Worm (Caenorhabditis elegans) whole organism, L1 larva: Measurements from ENCODE around the gene H42K12.3.

ENCODE experiments used
- C04F5.9 ChIP-seq: sonication (generic microtip); optimal IDR thresholded peaks from 2 replicates; lab custom pipeline; 2016; ENCODE audit warnings: missing genetic modification characterization, missing compliant biosample characterization
- C34B4.2 ChIP-seq: sonication (generic microtip); optimal IDR thresholded peaks from 2 replicates; lab custom pipeline; 2017; ENCODE audit warnings: mild to moderate bottlenecking, missing genetic modification characterization, missing compliant biosample characterization
- F16B12.6 ChIP-seq: fragments of 150-350 bp; optimal IDR thresholded peaks from 2 replicates; lab custom pipeline; 2014; ENCODE audit warnings: missing biosample characterization, missing genetic modification characterization
- Y116A8C.19 ChIP-seq: sonication (generic microtip); optimal IDR thresholded peaks from 2 replicates; lab custom pipeline; 2016; ENCODE audit warnings: missing compliant biosample characterization, missing genetic modification characterization, borderline replicate concordance
- blmp-1 ChIP-seq: fragments of 150-350 bp; optimal IDR thresholded peaks from 2 replicates; lab custom pipeline; 2014; ENCODE audit warnings: missing biosample characterization, missing genetic modification characterization
- ceh-63 ChIP-seq: fragments of 200-800 bp; sonication (Bioruptor generic); optimal IDR thresholded peaks from 2 replicates; lab custom pipeline; 2018; ENCODE audit warnings: mild to moderate bottlenecking, missing genetic modification characterization, missing compliant biosample characterization
- ceh-82 ChIP-seq, 3 experiments: fragments of 150-350 bp in 1 of 3; sonication (generic microtip) in 2 of 3; optimal IDR thresholded peaks; 2 replicates each; lab custom pipeline; 2014 to 2017; ENCODE audit warnings: missing biosample characterization in 3 of 3, missing genetic modification characterization in 3 of 3
- ceh-88 ChIP-seq: fragments of 200-800 bp; sonication (Bioruptor generic); IDR thresholded peaks from 2 replicates; pipeline ENCODE4 v1.3.6; 2022; ENCODE audit warnings: missing genetic modification characterization, missing compliant biosample characterization
- ces-1 ChIP-seq: fragments of 150-350 bp; optimal IDR thresholded peaks from 2 replicates; lab custom pipeline; 2014; ENCODE audit warnings: missing biosample characterization, missing genetic modification reagents, missing genetic modification characterization
- dpl-1 ChIP-seq, 3 experiments: fragments of 150-350 bp in 2 of 3; sonication (generic microtip) in 1 of 3; optimal IDR thresholded peaks; 2 replicates each; lab custom pipeline; 2014 to 2017; ENCODE audit warnings: missing biosample characterization in 3 of 3, missing genetic modification characterization in 3 of 3, missing genetic modification reagents in 3 of 3
- efl-3 ChIP-seq: fragments of 200-800 bp; sonication (Bioruptor generic); optimal IDR thresholded peaks from 2 replicates; lab custom pipeline; 2018; ENCODE audit warnings: mild to moderate bottlenecking, missing genetic modification characterization, missing compliant biosample characterization
- elt-2 ChIP-seq: sonication (generic microtip); optimal IDR thresholded peaks from 2 replicates; lab custom pipeline; 2016; ENCODE audit warnings: missing genetic modification characterization, mild to moderate bottlenecking, inconsistent platforms, missing compliant biosample characterization, missing genetic modification reagents
- ets-5 ChIP-seq: fragments of 200-800 bp; sonication (Bioruptor generic); IDR thresholded peaks from 2 replicates; pipeline ENCODE4 v1.3.6; 2022; ENCODE audit warnings: missing genetic modification characterization, missing compliant biosample characterization
- fos-1 ChIP-seq: fragments of 150-350 bp; optimal IDR thresholded peaks from 2 replicates; lab custom pipeline; 2014; ENCODE audit warnings: missing biosample characterization, missing genetic modification characterization
- grh-1 ChIP-seq: fragments of 200-800 bp; sonication (Bioruptor generic); IDR thresholded peaks from 2 replicates; pipeline ENCODE4 v1.3.6; 2022; ENCODE audit warnings: missing genetic modification reagents, missing genetic modification characterization, missing compliant biosample characterization
- hpl-2 ChIP-seq: fragments of 150-350 bp; optimal IDR thresholded peaks from 2 replicates; lab custom pipeline; 2014; ENCODE audit warnings: missing biosample characterization, missing genetic modification reagents, missing genetic modification characterization
- isw-1 ChIP-seq: fragments of 200-800 bp; sonication (Bioruptor generic); IDR thresholded peaks from 2 replicates; pipeline ENCODE4 v1.3.6; 2022; ENCODE audit warnings: missing genetic modification characterization, missing compliant biosample characterization
- lin-14 ChIP-seq: fragments of 200-800 bp; sonication (Bioruptor generic); optimal IDR thresholded peaks from 2 replicates; lab custom pipeline; 2018; ENCODE audit warnings: mild to moderate bottlenecking, missing genetic modification characterization, moderate library complexity, missing compliant biosample characterization
- lin-15B ChIP-seq: fragments of 150-350 bp; sonication (generic microtip); optimal IDR thresholded peaks from 3 replicates; lab custom pipeline; 2014; ENCODE audit warnings: missing biosample characterization, missing genetic modification characterization
- lin-35 ChIP-seq, 2 experiments: fragments of 150-350 bp; optimal IDR thresholded peaks; 2 replicates each; lab custom pipeline; 2014; ENCODE audit warnings: missing biosample characterization in 2 of 2, missing genetic modification characterization in 2 of 2, missing genetic modification reagents in 2 of 2
- mef-2 ChIP-seq: fragments of 150-350 bp; optimal IDR thresholded peaks from 2 replicates; lab custom pipeline; 2014; ENCODE audit warnings: missing biosample characterization, missing genetic modification characterization
- mep-1 ChIP-seq: fragments of 150-350 bp; optimal IDR thresholded peaks from 2 replicates; lab custom pipeline; 2014; ENCODE audit warnings: missing biosample characterization, missing genetic modification characterization
- nhr-11 ChIP-seq: fragments of 150-350 bp; optimal IDR thresholded peaks from 2 replicates; lab custom pipeline; 2014; ENCODE audit warnings: missing biosample characterization, missing genetic modification characterization
- nhr-12 ChIP-seq: sonication (generic microtip); optimal IDR thresholded peaks from 2 replicates; lab custom pipeline; 2017; ENCODE audit warnings: missing biosample characterization, missing genetic modification characterization
- nhr-19 ChIP-seq: fragments of 200-800 bp; sonication (Bioruptor generic); conservative IDR thresholded peaks from 2 replicates; pipeline ENCODE4 v1.3.6; 2022; ENCODE audit warnings: missing genetic modification characterization, missing compliant biosample characterization
- nhr-237 ChIP-seq: fragments of 150-350 bp; optimal IDR thresholded peaks from 2 replicates; lab custom pipeline; 2014; ENCODE audit warnings: missing biosample characterization, missing genetic modification characterization
- nhr-28 ChIP-seq: fragments of 150-350 bp; optimal IDR thresholded peaks from 2 replicates; lab custom pipeline; 2014; ENCODE audit warnings: missing biosample characterization, missing genetic modification characterization
- nhr-71 ChIP-seq: sonication (generic microtip); optimal IDR thresholded peaks from 2 replicates; lab custom pipeline; 2016; ENCODE audit warnings: mild to moderate bottlenecking, missing genetic modification characterization, moderate library complexity, missing compliant biosample characterization
- nhr-76 ChIP-seq: sonication (generic microtip); optimal IDR thresholded peaks from 2 replicates; lab custom pipeline; 2017; ENCODE audit warnings: missing biosample characterization, missing genetic modification characterization
- nhr-84 ChIP-seq: sonication (generic microtip); optimal IDR thresholded peaks from 2 replicates; lab custom pipeline; 2017; ENCODE audit warnings: missing biosample characterization, missing genetic modification characterization
- nhr-85 ChIP-seq: sonication (generic microtip); peaks from one replicate; lab custom pipeline; 2016; ENCODE audit warnings: missing genetic modification characterization, inconsistent platforms, missing compliant biosample characterization
- pag-3 ChIP-seq: sonication (generic microtip); optimal IDR thresholded peaks from 2 replicates; lab custom pipeline; 2017; ENCODE audit warnings: missing genetic modification characterization, mild to moderate bottlenecking, missing compliant biosample characterization, antibody characterized with exemption, borderline replicate concordance; ENCODE audit not compliant: insufficient read depth
- pqm-1 ChIP-seq: sonication (generic microtip); optimal IDR thresholded peaks from 3 replicates; lab custom pipeline; 2017; ENCODE audit warnings: missing biosample characterization, missing genetic modification characterization
- skn-1 ChIP-seq: fragments of 150-350 bp; optimal IDR thresholded peaks from 2 replicates; lab custom pipeline; 2014; ENCODE audit warnings: missing biosample characterization, missing genetic modification characterization
- snu-23 ChIP-seq: sonication (generic microtip); optimal IDR thresholded peaks from 2 replicates; lab custom pipeline; 2016; ENCODE audit warnings: missing genetic modification characterization, missing compliant biosample characterization
- sox-4 ChIP-seq: sonication (generic microtip); optimal IDR thresholded peaks from 2 replicates; lab custom pipeline; 2016; ENCODE audit warnings: missing genetic modification characterization, missing compliant biosample characterization
- swsn-7 ChIP-seq: sonication (generic microtip); optimal IDR thresholded peaks from 2 replicates; lab custom pipeline; 2016; ENCODE audit warnings: missing genetic modification characterization, missing compliant biosample characterization
- tlp-1 ChIP-seq: fragments of 150-350 bp; optimal IDR thresholded peaks from 2 replicates; lab custom pipeline; 2014; ENCODE audit warnings: missing biosample characterization, missing genetic modification characterization
- unc-130 ChIP-seq: fragments of 150-350 bp; optimal IDR thresholded peaks from 2 replicates; lab custom pipeline; 2017; ENCODE audit warnings: missing biosample characterization, missing genetic modification characterization, inconsistent platforms
- unc-30 ChIP-seq: sonication (generic microtip); optimal IDR thresholded peaks from 2 replicates; lab custom pipeline; 2017; ENCODE audit warnings: missing biosample characterization, missing genetic modification characterization
- unc-62 ChIP-seq: fragments of 150-350 bp; optimal IDR thresholded peaks from 2 replicates; lab custom pipeline; 2014; ENCODE audit warnings: missing biosample characterization, missing genetic modification reagents, missing genetic modification characterization
- unc-86 ChIP-seq: sonication (generic microtip); optimal IDR thresholded peaks from 2 replicates; lab custom pipeline; 2016; ENCODE audit warnings: missing genetic modification characterization, missing compliant biosample characterization
- unc-98 ChIP-seq: fragments of 200-800 bp; sonication (Bioruptor generic); IDR thresholded peaks from 2 replicates; pipeline ENCODE4 v1.3.6; 2022; ENCODE audit warnings: missing genetic modification characterization, missing compliant biosample characterization
- xbp-1 ChIP-seq: sonication (generic microtip); optimal IDR thresholded peaks from 2 replicates; lab custom pipeline; 2016; ENCODE audit warnings: missing genetic modification characterization, missing compliant biosample characterization
- zag-1 ChIP-seq: fragments of 150-350 bp; optimal IDR thresholded peaks from 2 replicates; lab custom pipeline; 2014; ENCODE audit warnings: missing biosample characterization, missing genetic modification characterization
- ztf-11 ChIP-seq, 2 experiments: sonication (generic microtip); optimal IDR thresholded peaks; 2 replicates each; lab custom pipeline; 2016 to 2017; ENCODE audit warnings: missing genetic modification characterization in 2 of 2, missing biosample characterization in 1 of 2, missing compliant biosample characterization in 1 of 2
- ztf-4 ChIP-seq: fragments of 150-350 bp; optimal IDR thresholded peaks from 2 replicates; lab custom pipeline; 2014; ENCODE audit warnings: missing biosample characterization, missing genetic modification characterization

Gene H42K12.3

DNA sequence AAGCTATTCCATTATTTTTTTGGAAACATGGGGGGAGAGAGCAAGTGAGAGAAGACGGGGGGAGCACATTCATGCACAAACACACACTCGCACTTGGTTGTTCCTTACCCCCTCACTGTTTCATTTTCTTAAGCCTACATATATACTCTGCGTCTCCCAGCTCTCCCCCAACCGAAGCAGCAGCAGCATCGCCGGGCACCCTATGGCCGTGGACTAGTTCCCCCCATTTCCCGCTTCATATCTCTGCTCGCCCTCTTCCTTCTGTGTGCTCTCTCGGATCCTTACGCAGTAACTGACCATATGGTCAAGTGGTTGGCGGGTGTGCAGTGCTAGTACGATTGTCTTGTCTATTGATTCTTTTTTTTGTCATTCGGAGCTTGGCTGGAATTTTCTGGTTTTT is 8.9 kb upstream of the H42K12.3 start (continued):
- no peak for TF ChIP-seq nhr-237 (tag; lab: Kevin White, UChicago)
- no peak for TF ChIP-seq efl-3 (GFP tag; lab: Kevin White, UChicago)
- TF ChIP-seq lin-14 (GFP tag; lab: Kevin White, UChicago) = peak; percentile 96
- TF ChIP-seq dpl-1 (GFP tag; optimal IDR thresholded peaks at IDR 0.05; lab: Kevin White, UChicago) = peak; percentile 40 to 64 (median 52)
- peak; percentile 76 for TF ChIP-seq snu-23 (GFP tag; lab: Kevin White, UChicago)
- peak; percentile 84 for TF ChIP-seq nhr-71 (tag; lab: Kevin White, UChicago)
- TF ChIP-seq nhr-12 = no peak
- no peak for TF ChIP-seq unc-30 (tag; lab: Kevin White, UChicago)
- TF ChIP-seq mef-2 (tag; lab: Kevin White, UChicago) = no peak
- no peak for TF ChIP-seq nhr-84 (tag; lab: Kevin White, UChicago)
- no peak for TF ChIP-seq nhr-85 (tag; lab: Kevin White, UChicago)
- peak; percentile 3 for TF ChIP-seq lin-15B (tag; lab: Kevin White, UChicago)
- no peak for TF ChIP-seq nhr-76
- TF ChIP-seq ztf-11 (tag; optimal IDR thresholded peaks at IDR 0.05; lab: Kevin White, UChicago) = peak in 1 of 2 experiments; percentile 68
- TF ChIP-seq ceh-88 (GFP tag; lab: Robert Waterston, UW) = no peak
- TF ChIP-seq ceh-82 (tag; optimal IDR thresholded peaks at IDR 0.05; lab: Kevin White, UChicago) = peak; percentile 55 to 90 (median 72)
- TF ChIP-seq grh-1 (GFP tag; lab: Robert Waterston, UW) = no peak
- peak; percentile 61 to 69 for TF ChIP-seq lin-35 (GFP tag; optimal IDR thresholded peaks at IDR 0.05; lab: Kevin White, UChicago)
- peak; percentile 24 for TF ChIP-seq C04F5.9 (tag; lab: Kevin White, UChicago)
- TF ChIP-seq nhr-19 (GFP tag; lab: Robert Waterston, UW) = peak; percentile 59
- TF ChIP-seq sox-4 (tag; lab: Kevin White, UChicago) = no peak
- TF ChIP-seq F16B12.6 (tag; lab: Kevin White, UChicago) = no peak
- no peak for TF ChIP-seq nhr-28 (tag; lab: Kevin White, UChicago)
- peak; percentile 74 for TF ChIP-seq fos-1 (tag; lab: Kevin White, UChicago)
- TF ChIP-seq unc-98 = no peak; the same call in 1 of the 2 replicates
- no peak for TF ChIP-seq pqm-1 (tag; lab: Kevin White, UChicago)
- peak; percentile 56 for TF ChIP-seq isw-1 (GFP tag; lab: Robert Waterston, UW)
- peak; percentile 70 for TF ChIP-seq unc-86 (tag; lab: Kevin White, UChicago)
- TF ChIP-seq unc-62 (GFP tag; lab: Kevin White, UChicago) = no peak
- TF ChIP-seq ceh-63 (GFP tag; lab: Kevin White, UChicago) = no peak
- TF ChIP-seq ets-5 (GFP tag; lab: Robert Waterston, UW) = 0 out of 2 replicates have a peak, but pooled peaks have one; percentile 53
- TF ChIP-seq unc-130 (tag; lab: Kevin White, UChicago) = no peak
- TF ChIP-seq, all 84 proteins: peak for 46

DNA sequence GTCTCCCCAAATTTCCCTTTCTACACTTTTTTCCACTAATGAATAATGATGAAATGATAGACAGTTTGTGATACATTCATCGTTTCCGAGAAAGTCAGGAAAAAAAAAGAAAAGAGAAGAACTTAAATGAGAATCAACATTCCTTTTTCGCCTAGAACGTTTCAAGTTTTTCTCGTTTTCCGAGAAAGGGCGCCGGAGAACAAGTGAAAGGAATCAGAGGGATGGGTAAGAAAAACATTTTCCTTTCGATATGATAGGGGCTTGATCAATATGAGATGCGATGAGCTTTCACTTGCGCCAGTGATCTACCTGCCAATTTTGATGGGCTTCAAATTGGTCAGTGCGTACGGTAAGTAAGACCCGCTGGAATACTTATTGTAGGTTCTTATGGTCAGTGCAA is 1.7 kb upstream of the H42K12.3 start:
- TF ChIP-seq nhr-237 (tag; lab: Kevin White, UChicago) (no peak), blmp-1 (tag; lab: Kevin White, UChicago) (peak; percentile 98)

DNA sequence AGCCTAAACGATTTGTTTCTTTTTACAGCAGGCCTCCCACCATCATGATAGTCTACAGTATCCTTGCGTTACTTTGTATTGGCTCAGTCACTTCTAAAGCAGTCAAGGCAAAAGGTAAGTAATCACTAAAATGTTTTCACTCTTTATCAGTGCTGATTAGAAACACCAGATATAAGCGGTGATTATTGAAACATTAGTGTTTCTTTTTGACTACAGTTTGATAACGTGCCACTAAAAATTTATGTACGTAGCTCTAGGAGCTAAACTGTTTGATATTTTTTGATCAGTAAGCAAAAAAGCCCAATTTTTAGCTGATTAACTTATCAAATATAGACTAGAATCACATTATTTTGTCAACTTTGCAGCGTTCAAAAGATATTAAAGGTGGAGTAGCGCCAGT is 386 bp downstream of the H42K12.3 start:
- TF ChIP-seq elt-2 (peak; percentile 36), swsn-7 (tag; lab: Kevin White, UChicago) (no peak)

DNA sequence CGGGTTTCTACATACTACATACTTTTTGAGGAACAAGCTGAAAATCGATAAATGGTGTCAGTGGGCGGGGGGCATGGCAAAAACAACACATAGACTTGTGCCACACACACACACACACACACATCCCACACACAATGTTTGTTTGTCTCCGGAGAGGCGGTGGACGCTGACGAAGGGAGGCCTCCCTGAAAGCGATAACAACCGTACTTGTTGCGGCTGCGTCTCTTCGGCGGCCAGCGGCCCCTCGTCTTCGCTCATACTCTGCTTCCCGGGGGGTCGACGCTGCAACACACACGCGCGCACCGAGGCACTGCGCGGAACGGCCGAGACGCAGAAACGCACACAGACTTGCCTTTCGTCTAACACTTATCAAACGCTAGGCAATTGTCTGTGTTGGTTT is 8.5 kb downstream of the H42K12.3 start:
- TF ChIP-seq nhr-84 (tag; lab: Kevin White, UChicago) = no peak
- TF ChIP-seq lin-14 (GFP tag; lab: Kevin White, UChicago) = peak; percentile 92
- TF ChIP-seq nhr-85 (tag; lab: Kevin White, UChicago) = peak; percentile 79
- TF ChIP-seq tlp-1 (tag; lab: Kevin White, UChicago) = no peak
- TF ChIP-seq unc-98 = no peak
- TF ChIP-seq lin-15B (tag; lab: Kevin White, UChicago) = no peak
- peak; percentile 22 for TF ChIP-seq xbp-1
- TF ChIP-seq fos-1 (tag; lab: Kevin White, UChicago) = no peak
- no peak for TF ChIP-seq pag-3
- peak; percentile 3 for TF ChIP-seq hpl-2 (GFP tag; lab: Kevin White, UChicago)
- TF ChIP-seq ceh-82 (tag; optimal IDR thresholded peaks at IDR 0.05; lab: Kevin White, UChicago) = peak; percentile 9 to 74 (median 59)
- TF ChIP-seq pqm-1 (tag; lab: Kevin White, UChicago) = no peak
- TF ChIP-seq Y116A8C.19 (tag; lab: Kevin White, UChicago) = no peak
- TF ChIP-seq ces-1 (GFP tag; lab: Kevin White, UChicago) = no peak
- TF ChIP-seq skn-1 = peak; percentile 78
- no peak for TF ChIP-seq nhr-11
- TF ChIP-seq isw-1 (GFP tag; lab: Robert Waterston, UW) = peak; percentile 34
- TF ChIP-seq ztf-4 (tag; lab: Kevin White, UChicago) = no peak
- no peak for TF ChIP-seq ceh-63 (GFP tag; lab: Kevin White, UChicago)
- no peak for TF ChIP-seq mep-1 (tag; lab: Kevin White, UChicago)
- no peak for TF ChIP-seq zag-1 (tag; lab: Kevin White, UChicago)
- TF ChIP-seq C34B4.2 (tag; lab: Kevin White, UChicago) = no peak
